Worm (Caenorhabditis elegans): ENCODE data around the gene T28C12.15.

The T28C12.15 gene

DNA sequence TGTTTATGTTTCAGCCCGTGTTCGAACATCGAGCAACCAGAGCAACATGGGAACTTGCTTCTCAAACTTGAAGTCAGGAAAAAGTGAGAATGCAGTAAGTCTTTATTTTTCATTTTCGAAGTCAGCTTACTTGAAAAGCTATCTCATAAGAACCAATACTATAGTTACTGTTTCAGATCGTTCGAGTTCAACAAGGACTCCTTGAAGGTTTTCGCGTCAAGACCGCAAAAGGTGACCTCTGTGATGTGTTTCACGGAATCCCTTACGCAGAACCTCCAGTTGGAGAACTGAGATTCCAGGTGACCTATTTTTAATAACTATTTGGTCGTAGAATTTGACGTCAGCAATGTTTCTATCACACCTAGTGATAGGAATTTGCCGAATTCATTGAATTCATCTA is 2.0 kb upstream of the T28C12.15 start:
- TF ChIP-seq dao-5 (tag; optimal IDR thresholded peaks at IDR 0.05): no peak
- TF ChIP-seq him-1 (tag; optimal IDR thresholded peaks at IDR 0.05): no peak
- no peak for TF ChIP-seq W03F9.2 (tag; optimal IDR thresholded peaks at IDR 0.05)

DNA sequence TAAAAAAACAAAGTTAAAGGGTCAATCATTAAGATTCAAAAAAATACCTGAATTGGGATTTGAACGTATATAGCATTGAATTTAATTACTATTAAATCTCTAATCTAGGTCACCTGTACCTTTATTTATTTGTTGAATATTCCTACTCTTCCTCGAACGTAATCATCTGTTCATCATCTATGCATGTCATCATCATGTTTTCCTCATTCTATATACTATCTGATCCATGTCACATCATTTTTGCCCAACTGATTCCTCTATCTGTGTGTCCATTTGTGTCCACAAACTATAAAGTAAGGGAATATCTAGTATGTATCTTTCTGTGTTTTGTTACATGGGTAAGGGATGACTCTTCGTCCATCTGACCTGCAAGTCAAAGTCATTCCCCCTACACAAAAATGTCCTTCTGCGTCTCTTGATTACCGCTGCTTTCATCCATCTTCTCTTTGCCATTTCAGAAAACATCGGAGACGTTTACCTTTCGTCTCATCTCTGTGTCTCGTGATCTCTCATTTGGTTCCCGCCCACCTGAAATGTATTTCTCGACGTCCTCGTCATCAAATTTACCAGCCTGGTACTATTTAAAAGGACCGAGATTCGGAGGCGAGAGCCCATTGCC is 1.3 kb upstream of the T28C12.15 start:
- TF ChIP-seq W03F9.2 (tag; optimal IDR thresholded peaks at IDR 0.05): no peak
- TF ChIP-seq him-1 (tag; optimal IDR thresholded peaks at IDR 0.05): no peak
- no peak for TF ChIP-seq dao-5 (tag; optimal IDR thresholded peaks at IDR 0.05)

- no peak for TF ChIP-seq W03F9.2 (tag; optimal IDR thresholded peaks at IDR 0.05)
- TF ChIP-seq dao-5 (tag; optimal IDR thresholded peaks at IDR 0.05): no peak
- no peak for TF ChIP-seq him-1 (tag; optimal IDR thresholded peaks at IDR 0.05)
Observed at ce11 chrV:6321280-6321679, 303 bp downstream of the T28C12.15 start.

DNA sequence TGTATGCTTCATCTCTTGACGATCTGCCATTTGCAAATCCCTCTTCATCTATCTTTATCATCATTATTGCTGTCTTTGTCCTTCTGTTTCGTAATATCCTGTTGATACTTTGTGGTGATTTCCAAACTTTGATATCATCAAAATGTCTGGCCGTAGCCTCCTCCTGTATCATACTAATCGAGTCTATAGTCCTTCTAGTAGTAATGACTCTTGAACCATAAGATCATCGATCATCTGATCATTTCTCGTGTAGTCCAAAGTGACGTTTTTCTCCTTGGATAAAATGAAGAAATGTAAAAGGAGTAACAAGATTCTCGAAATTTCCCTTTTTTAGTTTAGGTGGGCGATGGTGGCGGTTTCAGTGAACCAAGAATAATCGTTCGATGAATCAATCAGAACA is 2.2 kb downstream of the T28C12.15 start:
- TF ChIP-seq W03F9.2 (tag; optimal IDR thresholded peaks at IDR 0.05): no peak
- no peak for TF ChIP-seq dao-5 (tag; optimal IDR thresholded peaks at IDR 0.05)
- TF ChIP-seq him-1 (tag; optimal IDR thresholded peaks at IDR 0.05): no peak

DNA sequence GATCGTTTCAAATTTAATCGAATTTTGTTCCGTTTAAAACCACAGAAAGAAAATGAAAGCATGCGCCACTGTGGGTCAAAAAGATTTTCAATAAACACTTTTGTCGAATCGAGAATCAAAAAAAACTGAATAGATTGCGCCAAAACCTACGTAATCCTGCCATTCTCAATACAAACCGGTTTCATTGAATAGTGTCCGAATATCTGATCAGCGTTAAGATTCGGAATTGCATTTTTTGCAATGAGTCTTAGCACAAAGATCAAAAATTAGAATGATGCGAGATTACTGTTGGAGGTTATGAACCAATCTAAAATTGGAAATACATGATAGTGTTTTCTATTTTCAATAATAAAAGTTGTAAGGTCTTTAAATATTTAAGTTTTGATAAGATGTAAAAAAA is 3.7 kb downstream of the T28C12.15 start:
- no peak for TF ChIP-seq dao-5 (tag; optimal IDR thresholded peaks at IDR 0.05)
- no peak for TF ChIP-seq him-1 (tag; optimal IDR thresholded peaks at IDR 0.05)
- TF ChIP-seq W03F9.2 (tag; optimal IDR thresholded peaks at IDR 0.05): no peak

- TF ChIP-seq dao-5 (tag; optimal IDR thresholded peaks at IDR 0.05): no peak
- TF ChIP-seq W03F9.2 (tag; optimal IDR thresholded peaks at IDR 0.05): no peak
- no peak for TF ChIP-seq him-1 (tag; optimal IDR thresholded peaks at IDR 0.05)
Observed at ce11 chrV:6316632-6317031, 5.0 kb downstream of the T28C12.15 start, which contains the start of gene cest-24. Gene cest-24, plus strand, starts transcription at chrV:6316932.

DNA sequence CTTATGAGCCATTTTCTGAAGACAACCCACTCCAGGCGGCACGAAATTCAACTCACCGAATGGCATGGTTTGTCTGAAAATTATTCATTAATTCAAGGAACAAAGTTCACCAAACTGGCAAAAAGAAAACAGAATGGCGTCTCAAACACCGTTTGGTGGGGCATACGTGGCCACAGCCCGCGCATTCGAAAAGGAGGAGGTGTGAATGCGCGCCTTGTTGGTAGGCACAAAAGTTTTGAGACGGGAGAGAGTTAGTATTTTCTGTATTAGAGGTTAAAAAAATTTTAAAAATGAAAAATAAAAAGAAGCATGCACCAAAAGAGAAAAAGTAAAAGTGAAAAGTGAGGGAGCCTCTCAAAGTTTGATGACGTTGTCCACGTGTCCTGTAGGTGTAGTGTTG is 9.6 kb downstream of the T28C12.15 start:
- TF ChIP-seq him-1 (tag; optimal IDR thresholded peaks at IDR 0.05): no peak
- TF ChIP-seq W03F9.2 (tag; optimal IDR thresholded peaks at IDR 0.05): no peak
- TF ChIP-seq dao-5 (tag; optimal IDR thresholded peaks at IDR 0.05): no peak

DNA sequence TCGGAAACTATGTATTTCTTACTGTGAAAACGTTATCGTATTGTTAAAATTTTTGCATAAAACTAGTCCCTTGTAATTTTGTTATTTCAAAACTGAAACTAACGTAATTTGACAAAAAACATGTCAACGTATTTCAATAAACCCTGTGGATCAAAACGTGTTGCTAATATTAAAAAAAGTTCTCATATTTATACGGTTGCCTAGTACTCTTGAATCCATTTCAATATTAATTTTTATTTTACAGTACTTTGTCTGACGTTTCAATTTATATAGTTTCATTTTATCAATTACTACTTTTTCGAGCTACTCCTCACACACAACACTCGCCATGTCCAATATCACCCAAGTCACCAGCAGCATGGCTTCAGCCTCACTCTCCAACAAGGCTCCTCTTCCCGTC is 18.1 kb downstream of the T28C12.15 start, which contains the start of gene sago-1:
Gene sago-1 (plus strand): TSS at position 301 of the 400 bp plus-strand sequence.
- TF ChIP-seq dao-5 (tag; optimal IDR thresholded peaks at IDR 0.05): no peak

DNA sequence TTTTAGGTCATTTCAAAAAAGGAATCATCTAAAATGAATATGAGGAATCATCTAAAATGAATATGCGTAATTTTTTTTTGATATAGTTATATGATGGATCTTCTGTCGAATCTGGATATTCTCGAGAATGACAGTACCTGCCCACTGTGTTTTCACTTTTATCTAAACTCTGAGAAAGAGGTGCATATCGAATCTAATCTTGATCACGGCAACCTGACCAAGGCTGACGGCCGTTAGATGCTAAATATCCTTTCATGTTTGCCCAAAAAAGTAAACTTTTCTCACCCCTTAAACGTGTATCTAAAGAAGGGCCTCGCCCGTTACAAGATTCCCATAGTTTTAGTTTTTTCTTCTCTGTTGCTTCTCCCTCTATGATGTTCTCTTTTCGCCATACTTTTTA is 19.1 kb downstream of the T28C12.15 start:
- TF ChIP-seq him-1 (tag; optimal IDR thresholded peaks at IDR 0.05): no peak
- no peak for TF ChIP-seq W03F9.2 (tag; optimal IDR thresholded peaks at IDR 0.05)
- TF ChIP-seq dao-5 (tag; optimal IDR thresholded peaks at IDR 0.05): no peak

ce11 chrV:6301046-6301445 is 20.5 kb downstream of the T28C12.15 start:
- no peak for TF ChIP-seq W03F9.2 (tag; optimal IDR thresholded peaks at IDR 0.05)
- no peak for TF ChIP-seq dao-5 (tag; optimal IDR thresholded peaks at IDR 0.05)
- TF ChIP-seq him-1 (tag; optimal IDR thresholded peaks at IDR 0.05): no peak

DNA sequence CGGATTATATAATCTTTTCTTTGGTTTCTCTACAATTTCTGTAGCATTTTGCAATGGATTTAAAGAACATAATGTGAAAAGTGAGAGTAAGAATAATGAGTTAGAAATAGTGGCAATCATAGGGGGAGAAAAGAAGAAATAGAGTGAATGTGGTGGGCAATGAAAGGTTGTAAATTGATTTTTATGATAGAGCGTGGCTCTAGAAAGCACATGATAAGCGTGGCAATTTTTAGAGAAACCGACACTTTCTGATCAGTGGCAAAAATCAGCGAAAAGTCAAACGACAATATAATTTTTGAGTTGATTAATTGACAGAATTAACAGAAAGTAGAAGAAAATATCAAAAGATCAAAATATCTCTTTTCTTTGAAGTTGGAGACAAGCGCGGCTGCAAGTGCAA is 29.2 kb downstream of the T28C12.15 start, which contains the start of gene K12B6.9:
Gene K12B6.9 (minus strand): TSS at position 266 of the 400 bp plus-strand sequence.
- TF ChIP-seq him-1 (tag; optimal IDR thresholded peaks at IDR 0.05): no peak
- no peak for TF ChIP-seq W03F9.2 (tag; optimal IDR thresholded peaks at IDR 0.05)
- no peak for TF ChIP-seq dao-5 (tag; optimal IDR thresholded peaks at IDR 0.05)

ce11 chrV:6291301-6291700 is 30.3 kb downstream of the T28C12.15 start:
- TF ChIP-seq dao-5 (tag; optimal IDR thresholded peaks at IDR 0.05) (no peak), him-1 (tag; optimal IDR thresholded peaks at IDR 0.05) (no peak), W03F9.2 (tag; optimal IDR thresholded peaks at IDR 0.05) (no peak)

DNA sequence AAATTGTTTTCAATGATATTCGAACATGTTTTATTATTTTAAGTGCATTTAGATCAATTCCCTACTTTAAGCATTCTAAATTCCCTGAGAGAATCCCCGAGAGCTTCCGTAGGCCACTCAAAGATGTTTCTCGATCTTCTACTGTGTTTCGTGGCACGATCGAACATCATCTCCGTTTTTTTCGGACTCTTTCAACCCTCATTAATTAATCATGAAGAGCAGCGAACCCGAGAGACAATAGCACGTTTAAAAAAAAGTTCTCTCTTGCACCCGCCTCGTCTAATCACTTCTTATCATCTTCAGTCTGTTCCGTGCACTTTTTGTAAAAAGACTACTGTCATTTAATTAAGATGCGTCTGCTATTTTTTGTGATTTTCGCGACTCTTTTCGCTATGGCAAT is 33.0 kb downstream of the T28C12.15 start, which contains the start of gene K12B6.11:
Gene K12B6.11 (plus strand): TSS at position 301 of the 400 bp plus-strand sequence.
- TF ChIP-seq him-1 (tag; optimal IDR thresholded peaks at IDR 0.05): no peak

DNA sequence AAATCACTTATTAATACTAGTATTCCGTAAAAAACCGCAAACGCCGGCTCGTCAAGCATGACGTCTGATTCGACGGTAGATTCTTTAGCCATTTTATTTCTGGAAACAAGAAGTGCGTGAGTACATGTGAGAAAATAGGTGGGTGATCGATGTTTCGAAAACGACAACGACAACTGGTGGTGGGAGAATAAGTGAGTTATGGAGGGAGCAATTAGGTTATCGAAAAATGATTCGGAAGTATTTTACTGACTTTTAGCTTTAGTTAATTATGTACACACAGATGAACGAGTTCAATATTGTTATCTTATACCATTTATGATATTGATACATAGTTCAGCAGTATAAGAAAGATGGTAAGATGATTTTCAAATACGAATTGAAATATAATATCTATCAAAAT is 35.2 kb downstream of the T28C12.15 start, which contains the start of gene srn-1:
Gene srn-1 (minus strand): TSS at position 101 of the 400 bp plus-strand sequence.
- TF ChIP-seq dao-5 (tag; optimal IDR thresholded peaks at IDR 0.05) (no peak), him-1 (tag; optimal IDR thresholded peaks at IDR 0.05) (no peak), W03F9.2 (tag; optimal IDR thresholded peaks at IDR 0.05) (no peak)

ce11 chrV:6281175-6281574 is 40.4 kb downstream of the T28C12.15 start, which contains the start of the genes K12B6.4 and spe-49:
Gene K12B6.4, minus strand, starts transcription at chrV:6281275.
Gene spe-49, plus strand, starts transcription at chrV:6281359.
- TF ChIP-seq dao-5 (tag; optimal IDR thresholded peaks at IDR 0.05) (no peak), him-1 (tag; optimal IDR thresholded peaks at IDR 0.05) (no peak), W03F9.2 (tag; optimal IDR thresholded peaks at IDR 0.05) (no peak)

All from whole organism, L4/young adult.